Worm (Caenorhabditis elegans) whole organism, late embryonic: ENCODE measurements around the gene rps-2.

ENCODE experiments used
- dmd-4 ChIP-seq: sonication (generic microtip); optimal IDR thresholded peaks from 2 replicates; lab custom pipeline; 2016; ENCODE audit warnings: borderline replicate concordance, missing genetic modification characterization, missing compliant biosample characterization
- npax-4 ChIP-seq: sonication (generic microtip); optimal IDR thresholded peaks from 2 replicates; lab custom pipeline; 2016; ENCODE audit warnings: missing genetic modification characterization, missing compliant biosample characterization
- unc-55 ChIP-seq: sonication (generic microtip); optimal IDR thresholded peaks from 2 replicates; lab custom pipeline; 2017; ENCODE audit warnings: missing biosample characterization, missing genetic modification reagents, missing genetic modification characterization

- TF ChIP-seq npax-4 (tag; lab: Kevin White, UChicago) (no peak), unc-55 (GFP tag; lab: Kevin White, UChicago) (peak; percentile 22), dmd-4 (tag; lab: Kevin White, UChicago) (no peak)
These were observed 22.8 kb downstream of the rps-2 start, which contains the start of gene C49H3.6 for ce11 chrIV:7903359-7903758.
